Worm (Caenorhabditis elegans) whole organism, L4 larva: ENCODE data around the gene chat-1.

ENCODE experiments used
- ctbp-1 ChIP-seq: fragments of 200-800 bp; sonication (Bioruptor generic); IDR thresholded peaks from 2 replicates; pipeline ENCODE4 v1.3.6; 2022; ENCODE audit warnings: missing genetic modification reagents, missing genetic modification characterization, missing compliant biosample characterization
- dpl-1 ChIP-seq: fragments of 150-350 bp; optimal IDR thresholded peaks from 2 replicates; lab custom pipeline; 2014; ENCODE audit warnings: missing biosample characterization, missing genetic modification reagents, missing genetic modification characterization
- lin-39 ChIP-seq: fragments of 150-350 bp; optimal IDR thresholded peaks from 2 replicates; lab custom pipeline; 2014; ENCODE audit warnings: missing biosample characterization, missing genetic modification reagents, missing genetic modification characterization
- lsy-2 ChIP-seq, 2 experiments: fragments of 150-350 bp in 1 of 2; sonication (generic microtip) in 1 of 2; optimal IDR thresholded peaks; 2 replicates each; lab custom pipeline; 2014 to 2017; ENCODE audit warnings: missing biosample characterization in 2 of 2, missing genetic modification characterization in 2 of 2
- nhr-237 ChIP-seq: sonication (generic microtip); optimal IDR thresholded peaks from 2 replicates; lab custom pipeline; 2017; ENCODE audit warnings: missing biosample characterization, missing genetic modification characterization

DNA sequence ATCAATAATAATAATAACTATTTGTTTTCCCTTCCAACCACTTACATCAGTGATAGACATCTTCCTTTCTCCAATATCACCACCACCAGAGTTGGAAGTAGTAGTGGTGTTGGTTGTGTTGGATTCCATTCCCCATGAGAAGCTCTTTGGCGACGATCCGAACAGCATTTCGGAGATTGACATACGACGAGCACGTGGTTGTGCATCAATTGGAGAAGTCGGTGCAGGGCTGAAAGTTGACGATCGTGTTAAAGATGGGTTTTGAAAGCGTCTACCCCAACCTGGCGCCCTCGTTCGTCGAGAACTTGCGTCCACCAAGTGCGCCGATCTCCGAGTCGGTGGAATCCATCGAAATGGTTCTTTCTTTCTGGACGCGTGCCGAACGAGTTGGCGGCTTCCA lies 21.9 kb downstream of the chat-1 start:
- TF ChIP-seq lin-39 (tag; lab: Kevin White, UChicago) = no peak
- no peak for TF ChIP-seq nhr-237
- TF ChIP-seq ctbp-1 (GFP tag; lab: Robert Waterston, UW) = no peak
- TF ChIP-seq dpl-1 (GFP tag; lab: Kevin White, UChicago) = no peak
- no peak for TF ChIP-seq lsy-2 (tag; optimal IDR thresholded peaks at IDR 0.05; lab: Kevin White, UChicago)
